Worm (Caenorhabditis elegans) whole organism, L2 larva: Measurements from ENCODE around the gene T26C12.2.

ENCODE experiments used
- ama-1 ChIP-seq: fragments of 150-350 bp; optimal IDR thresholded peaks from 2 replicates; lab custom pipeline; 2018; ENCODE audit warnings: inconsistent platforms
- blmp-1 ChIP-seq: sonication (generic microtip); optimal IDR thresholded peaks from 2 replicates; lab custom pipeline; 2017; ENCODE audit warnings: missing genetic modification characterization, mild to moderate bottlenecking, missing compliant biosample characterization, antibody characterized with exemption, moderate library complexity; ENCODE audit not compliant: insufficient read depth
- elt-3 ChIP-seq: sonication (generic microtip); optimal IDR thresholded peaks from 2 replicates; lab custom pipeline; 2017; ENCODE audit warnings: missing biosample characterization, missing genetic modification characterization
- lsy-2 ChIP-seq, 2 experiments: fragments of 150-350 bp in 1 of 2; sonication (generic microtip) in 1 of 2; optimal IDR thresholded peaks; 2 replicates each; lab custom pipeline; 2014 to 2017; ENCODE audit warnings: missing biosample characterization in 2 of 2, missing genetic modification characterization in 2 of 2
- mab-5 ChIP-seq: fragments of 150-350 bp; optimal IDR thresholded peaks from 2 replicates; lab custom pipeline; 2014; ENCODE audit warnings: missing biosample characterization, missing genetic modification characterization
- nhr-25 ChIP-seq: fragments of 150-350 bp; sonication (generic microtip); optimal IDR thresholded peaks from 3 replicates; lab custom pipeline; 2014; ENCODE audit warnings: missing biosample characterization, missing genetic modification characterization
- sma-9 ChIP-seq, 2 experiments: fragments of 150-350 bp in 1 of 2; sonication (generic microtip) in 1 of 2; optimal IDR thresholded peaks; 2 replicates each; lab custom pipeline; 2014 to 2016; ENCODE audit warnings: missing genetic modification characterization in 2 of 2, mild to moderate bottlenecking in 1 of 2, missing biosample characterization in 1 of 2, missing compliant biosample characterization in 1 of 2, missing genetic modification reagents in 1 of 2, moderate library complexity in 1 of 2
- snpc-4 ChIP-seq: fragments of 150-350 bp; optimal IDR thresholded peaks from 2 replicates; lab custom pipeline; 2014; ENCODE audit warnings: missing biosample characterization, missing genetic modification characterization
- unc-55 ChIP-seq: fragments of 150-350 bp; sonication (generic microtip); optimal IDR thresholded peaks from 3 replicates; lab custom pipeline; 2014; ENCODE audit warnings: missing biosample characterization, missing genetic modification reagents, missing genetic modification characterization

ce11 chrIV:3231644-3232043 lies 33.9 kb downstream of the T26C12.2 start:
- TF ChIP-seq blmp-1 (tag; lab: Kevin White, UChicago) (no peak), lsy-2 (tag; optimal IDR thresholded peaks at IDR 0.05; lab: Kevin White, UChicago) (peak in 1 of 2 experiments; percentile 28), sma-9 (GFP tag; optimal IDR thresholded peaks at IDR 0.05; lab: Kevin White, UChicago) (peak; percentile 38), sma-9 (tag; optimal IDR thresholded peaks at IDR 0.05; lab: Kevin White, UChicago) (no peak), snpc-4 (tag; lab: Kevin White, UChicago) (no peak), elt-3 (tag; lab: Kevin White, UChicago) (no peak), nhr-25 (no peak), mab-5 (tag; lab: Kevin White, UChicago) (no peak), unc-55 (GFP tag; lab: Kevin White, UChicago) (no peak), ama-1 (no peak)
